Worm (Caenorhabditis elegans): ENCODE data around the gene F44B9.8.

Gene F44B9.8

DNA sequence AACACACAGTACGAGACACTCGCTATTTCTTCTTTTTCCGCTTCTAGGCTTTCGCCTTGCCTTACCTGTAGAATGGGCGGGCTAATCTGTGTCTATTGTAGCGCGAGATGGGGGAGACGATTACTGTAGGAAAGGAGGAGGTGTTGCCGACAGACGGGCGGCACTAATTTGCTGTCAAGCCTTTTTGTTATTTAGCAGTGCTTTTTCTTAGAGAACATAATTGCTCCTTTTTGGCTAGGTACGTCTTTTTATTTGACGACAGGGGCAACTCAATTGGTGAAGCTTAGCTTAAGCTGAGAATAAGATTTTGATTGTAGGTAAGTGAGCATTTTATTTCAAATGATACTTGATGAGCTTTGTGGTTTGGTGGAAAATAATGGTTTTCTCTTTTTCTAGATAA, 34.2 kb upstream of the F44B9.8 start:
- TF ChIP-seq ham-2 (GFP tag; optimal IDR thresholded peaks at IDR 0.05) (peak; percentile 69), sptf-1 (tag; optimal IDR thresholded peaks at IDR 0.05) (no peak), lsy-2 (tag; optimal IDR thresholded peaks at IDR 0.05) (peak; percentile 5)

DNA sequence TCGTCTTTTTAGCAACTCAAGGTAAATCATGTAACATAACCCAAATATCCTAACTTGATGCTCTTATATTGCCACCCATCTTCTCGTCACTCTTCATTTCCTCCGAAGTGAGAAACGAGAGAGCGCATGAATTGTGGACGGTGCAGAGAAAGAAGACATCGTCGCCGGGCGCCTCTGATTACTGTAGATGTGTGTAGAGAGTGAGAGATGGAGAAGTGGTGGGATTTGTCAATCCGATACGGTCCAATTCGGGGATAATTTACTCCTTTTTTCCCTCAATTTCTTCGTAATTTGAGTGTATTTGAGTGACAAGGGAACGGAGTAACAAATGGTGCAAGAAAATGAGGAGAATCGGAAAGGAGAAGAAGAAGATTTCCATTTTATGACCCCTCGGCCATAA, 31.7 kb upstream of the F44B9.8 start:
- TF ChIP-seq blmp-1 (tag; optimal IDR thresholded peaks at IDR 0.05) (no peak), ceh-39 (tag; optimal IDR thresholded peaks at IDR 0.05) (no peak), nhr-76 (tag; optimal IDR thresholded peaks at IDR 0.05) (no peak), M03D4.4 (tag; optimal IDR thresholded peaks at IDR 0.05) (no peak), unc-120 (tag; optimal IDR thresholded peaks at IDR 0.05; ENCODE audit: poor library complexity, severe bottlenecking) (no peak), ham-2 (GFP tag; optimal IDR thresholded peaks at IDR 0.05) (no peak), hlh-1 (tag; optimal IDR thresholded peaks at IDR 0.05) (no peak), nhr-28 (tag; optimal IDR thresholded peaks at IDR 0.05) (no peak), mab-5 (tag; optimal IDR thresholded peaks at IDR 0.05) (no peak), drap-1 (GFP tag; optimal IDR thresholded peaks at IDR 0.05) (no peak), nhr-2 (tag; optimal IDR thresholded peaks at IDR 0.05) (no peak)

ce11 chrIII:8051838-8052237, 22.4 kb upstream of the F44B9.8 start:
- TF ChIP-seq ztf-11 (tag; optimal IDR thresholded peaks at IDR 0.05), result no peak
- TF ChIP-seq zip-8 (tag; optimal IDR thresholded peaks at IDR 0.05), result peak; percentile 98

DNA sequence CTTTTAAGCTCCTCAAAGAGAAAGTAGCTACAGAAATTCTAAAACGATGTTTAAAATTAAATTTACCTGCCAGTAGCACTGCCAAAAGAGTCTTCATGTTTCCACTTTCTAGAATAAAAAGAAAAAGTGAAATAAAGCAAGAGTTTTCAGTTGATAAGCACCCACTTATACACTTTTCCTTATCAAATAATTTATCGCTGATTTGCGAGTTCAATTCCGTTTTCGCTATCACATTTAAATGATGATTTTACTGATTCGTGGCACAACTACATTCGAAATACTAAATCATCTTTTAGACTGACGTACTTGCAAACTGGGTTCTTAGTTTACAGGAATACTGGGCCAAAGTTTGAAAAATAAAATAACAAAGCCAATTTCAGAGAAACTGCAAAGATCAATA, 21.5 kb upstream of the F44B9.8 start, which contains the start of gene K12H4.7:
Gene K12H4.7 (minus strand): TSS at position 138 of the 400 bp plus-strand sequence.
- TF ChIP-seq flh-1 (GFP tag; optimal IDR thresholded peaks at IDR 0.05) (no peak), pha-4 (tag; optimal IDR thresholded peaks at IDR 0.05) (no peak), nhr-28 (tag; optimal IDR thresholded peaks at IDR 0.05) (no peak), nhr-12 (tag; optimal IDR thresholded peaks at IDR 0.05) (no peak), tbx-8 (GFP tag; optimal IDR thresholded peaks at IDR 0.05) (no peak), unc-39 (tag; optimal IDR thresholded peaks at IDR 0.05) (no peak), elt-3 (tag; optimal IDR thresholded peaks at IDR 0.05) (no peak), lin-32 (GFP tag; optimal IDR thresholded peaks at IDR 0.05) (no peak), M03D4.4 (tag; optimal IDR thresholded peaks at IDR 0.05) (no peak)

ce11 chrIII:8047412-8047811, 18.0 kb upstream of the F44B9.8 start, which contains the start of gene K12H4.2:
K12H4.2 (plus strand) TSS chrIII:8047712.
- TF ChIP-seq blmp-1 (tag; optimal IDR thresholded peaks at IDR 0.05) (no peak), lsy-2 (tag; optimal IDR thresholded peaks at IDR 0.05) (no peak), flh-1 (GFP tag; optimal IDR thresholded peaks at IDR 0.05) (no peak), mls-2 (tag; optimal IDR thresholded peaks at IDR 0.05) (no peak), unc-39 (tag; optimal IDR thresholded peaks at IDR 0.05) (no peak), drap-1 (GFP tag; optimal IDR thresholded peaks at IDR 0.05) (no peak), elt-1 (tag; optimal IDR thresholded peaks at IDR 0.05; ENCODE audit: borderline replicate concordance, insufficient read depth) (no peak), unc-62 (GFP tag; optimal IDR thresholded peaks at IDR 0.05) (no peak), lin-13 (tag; optimal IDR thresholded peaks at IDR 0.05) (no peak), nhr-12 (tag; optimal IDR thresholded peaks at IDR 0.05) (no peak), M03D4.4 (tag; optimal IDR thresholded peaks at IDR 0.05) (no peak), lin-32 (GFP tag; optimal IDR thresholded peaks at IDR 0.05) (no peak), nhr-2 (tag; optimal IDR thresholded peaks at IDR 0.05) (no peak), bed-3 (GFP tag; optimal IDR thresholded peaks at IDR 0.05) (no peak)

DNA sequence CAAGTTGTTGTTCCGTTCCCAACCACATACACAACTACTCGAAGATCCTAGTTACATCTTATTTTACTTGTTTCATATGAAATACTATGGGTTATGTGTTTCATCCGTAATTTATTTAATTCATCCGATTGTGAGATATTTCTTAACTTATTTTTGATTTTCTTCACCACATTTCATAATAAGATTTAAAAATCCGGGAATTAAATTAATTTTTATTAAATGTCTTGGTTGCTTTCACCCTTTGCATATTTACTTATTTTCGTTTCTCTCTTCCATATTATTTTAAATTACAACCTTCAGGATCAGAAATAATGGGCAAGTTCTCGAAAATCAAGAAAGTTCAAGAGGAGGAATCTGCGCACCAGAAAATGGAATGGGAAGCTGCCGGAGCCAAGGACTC, 16.3 kb upstream of the F44B9.8 start, which contains the start of gene K12H4.3:
Gene K12H4.3 (plus strand): TSS at position 301 of the 400 bp plus-strand sequence.
- TF ChIP-seq drap-1 (GFP tag; optimal IDR thresholded peaks at IDR 0.05) (no peak), mls-2 (tag; optimal IDR thresholded peaks at IDR 0.05) (no peak), nhr-12 (tag; optimal IDR thresholded peaks at IDR 0.05) (no peak), hlh-1 (tag; optimal IDR thresholded peaks at IDR 0.05) (no peak), snpc-4 (tag; optimal IDR thresholded peaks at IDR 0.05) (no peak), mep-1 (tag; optimal IDR thresholded peaks at IDR 0.05) (no peak), bed-3 (GFP tag; optimal IDR thresholded peaks at IDR 0.05) (no peak), unc-39 (tag; optimal IDR thresholded peaks at IDR 0.05) (no peak), nhr-2 (tag; optimal IDR thresholded peaks at IDR 0.05) (no peak), unc-120 (tag; optimal IDR thresholded peaks at IDR 0.05; ENCODE audit: poor library complexity, severe bottlenecking) (no peak), sptf-1 (tag; optimal IDR thresholded peaks at IDR 0.05) (no peak), blmp-1 (tag; optimal IDR thresholded peaks at IDR 0.05) (no peak), mab-5 (tag; optimal IDR thresholded peaks at IDR 0.05) (no peak)

All from whole organism, mixed stage, embryonic.